Worm (Caenorhabditis elegans): ENCODE data around the gene math-8.

math-8 gene

DNA sequence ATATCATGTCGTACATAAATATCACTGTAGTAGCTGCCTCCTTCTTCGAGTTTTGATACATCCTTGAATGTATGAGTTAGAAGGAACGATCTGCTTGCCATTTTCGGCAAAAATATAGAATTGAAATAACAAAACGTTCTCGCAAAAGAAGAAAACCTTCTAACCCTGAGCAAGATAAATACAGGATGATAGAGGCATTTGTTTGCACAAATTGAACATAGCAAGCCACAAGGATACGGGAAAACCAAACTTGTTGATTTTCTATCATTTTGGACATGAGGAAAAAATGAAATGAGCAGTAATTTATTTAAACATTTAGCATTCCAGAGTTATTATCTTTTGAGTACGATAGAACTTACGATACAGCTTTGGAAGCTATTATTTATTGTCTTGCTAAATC lies at the start of gene math-8:
math-8 (minus strand) TSS at position 101 of the 400 bp plus-strand sequence.
- TF ChIP-seq fos-1 (tag; optimal IDR thresholded peaks at IDR 0.05) (no peak), egl-13 (tag; optimal IDR thresholded peaks at IDR 0.05) (no peak), fkh-4 (tag; optimal IDR thresholded peaks at IDR 0.05; ENCODE audit: borderline replicate concordance) (no peak), pag-3 (tag; optimal IDR thresholded peaks at IDR 0.05; ENCODE audit: borderline replicate concordance, insufficient read depth) (no peak), nhr-77 (tag; optimal IDR thresholded peaks at IDR 0.05) (no peak), aly-2 (tag; optimal IDR thresholded peaks at IDR 0.05) (no peak), ces-1 (GFP tag; optimal IDR thresholded peaks at IDR 0.05) (no peak), xbp-1 (tag; optimal IDR thresholded peaks at IDR 0.05) (no peak), lin-13 (GFP tag; optimal IDR thresholded peaks at IDR 0.05) (no peak), efl-1 (optimal IDR thresholded peaks at IDR 0.05) (no peak), efl-1 (GFP tag; optimal IDR thresholded peaks at IDR 0.05 in 1 of 2) (no peak)

DNA sequence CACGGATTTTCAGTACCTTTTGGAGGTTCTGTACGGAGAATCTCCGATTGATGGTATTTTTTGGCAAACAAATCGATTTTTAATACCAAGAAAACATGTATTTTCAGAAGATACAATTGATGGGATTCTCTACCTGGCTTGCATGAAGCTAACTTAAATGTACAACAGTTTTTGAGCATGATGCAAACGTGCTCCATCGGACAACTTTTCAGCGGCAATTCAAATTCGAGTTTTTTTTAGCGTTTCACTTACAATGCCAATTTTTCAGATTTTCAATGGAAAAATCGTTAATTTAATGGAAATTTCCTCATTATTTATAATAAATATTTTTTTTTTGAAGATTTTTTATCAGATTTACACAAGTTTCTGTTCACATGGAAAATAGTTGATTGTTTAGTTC lies 39.6 kb upstream of the math-8 start:
- TF ChIP-seq dpl-1 (GFP tag; optimal IDR thresholded peaks at IDR 0.05) (peak; percentile 20 to 54 (median 53)), lin-35 (GFP tag; optimal IDR thresholded peaks at IDR 0.05) (peak; percentile 5 to 56), unc-30 (tag; optimal IDR thresholded peaks at IDR 0.05) (no peak), efl-1 (optimal IDR thresholded peaks at IDR 0.05) (peak in 1 of 2 experiments; percentile 52), efl-1 (GFP tag; optimal IDR thresholded peaks at IDR 0.05 in 1 of 2) (peak; percentile 60 to 94), ceh-90 (tag; optimal IDR thresholded peaks at IDR 0.05) (no peak)

DNA sequence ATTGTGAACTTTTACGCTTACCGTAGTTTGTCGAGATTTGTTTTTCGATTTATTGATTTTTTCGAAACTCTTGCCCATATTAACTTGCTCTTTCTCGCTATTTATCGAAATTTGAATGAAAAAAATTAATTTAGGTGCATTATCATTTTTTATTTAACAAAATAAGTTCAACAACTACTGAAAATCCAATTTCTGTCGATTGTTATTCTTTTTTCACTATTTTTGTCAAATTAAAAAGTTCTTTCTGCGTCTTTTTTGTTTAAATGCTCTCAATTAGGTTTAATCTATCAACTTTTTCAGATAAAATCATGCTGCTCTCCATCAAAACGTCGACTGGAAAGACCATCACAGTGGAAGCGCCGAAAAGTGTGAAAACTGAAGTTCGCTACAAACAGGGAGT lies 37.2 kb upstream of the math-8 start, which contains the start of gene F52C6.2:
F52C6.2 (plus strand) TSS at position 301 of the 400 bp plus-strand sequence.
- no peak for TF ChIP-seq lin-35 (GFP tag; optimal IDR thresholded peaks at IDR 0.05)

DNA sequence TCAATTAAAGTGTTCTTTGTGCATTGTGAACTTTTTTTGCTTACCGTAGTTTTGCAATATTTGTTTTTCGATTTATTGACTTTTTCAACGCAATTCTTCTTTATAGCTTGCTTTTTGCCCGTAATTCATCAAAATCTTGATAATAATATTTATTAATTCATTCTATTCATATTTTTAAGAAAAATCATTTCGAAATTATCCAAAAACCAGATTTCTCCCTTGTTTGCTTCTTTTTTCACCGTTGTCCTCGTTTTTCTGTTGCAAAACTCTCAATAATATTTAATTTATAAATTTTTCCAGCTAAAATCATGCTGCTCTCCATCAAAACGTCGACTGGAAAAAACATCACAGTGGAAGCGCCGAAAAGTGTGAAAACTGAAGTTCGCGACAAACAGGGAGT lies 35.5 kb upstream of the math-8 start, which contains the start of gene F52C6.3:
F52C6.3 (plus strand) TSS at position 301 of the 400 bp plus-strand sequence.
- TF ChIP-seq sox-4 (tag; optimal IDR thresholded peaks at IDR 0.05) (no peak), ces-1 (GFP tag; optimal IDR thresholded peaks at IDR 0.05) (no peak), jun-1 (tag; optimal IDR thresholded peaks at IDR 0.05) (no peak), efl-3 (GFP tag; optimal IDR thresholded peaks at IDR 0.05) (no peak), lsy-2 (tag; optimal IDR thresholded peaks at IDR 0.05) (no peak), swsn-7 (tag; optimal IDR thresholded peaks at IDR 0.05) (no peak), fkh-10 (GFP tag; optimal IDR thresholded peaks at IDR 0.05) (no peak), efl-1 (optimal IDR thresholded peaks at IDR 0.05) (no peak), efl-1 (GFP tag; optimal IDR thresholded peaks at IDR 0.05 in 1 of 2) (no peak), lin-13 (GFP tag; optimal IDR thresholded peaks at IDR 0.05) (no peak), lir-3 (tag; optimal IDR thresholded peaks at IDR 0.05; ENCODE audit: poor library complexity) (no peak), unc-30 (tag; optimal IDR thresholded peaks at IDR 0.05) (no peak), snu-23 (GFP tag; optimal IDR thresholded peaks at IDR 0.05) (no peak), ztf-11 (tag; optimal IDR thresholded peaks at IDR 0.05) (no peak), C04F5.9 (tag; optimal IDR thresholded peaks at IDR 0.05) (no peak), ceh-63 (GFP tag; optimal IDR thresholded peaks at IDR 0.05) (no peak), ceh-88 (GFP tag; IDR thresholded peaks at IDR 0.05) (no peak), xbp-1 (tag; optimal IDR thresholded peaks at IDR 0.05) (no peak), dpl-1 (GFP tag; optimal IDR thresholded peaks at IDR 0.05) (no peak)

DNA sequence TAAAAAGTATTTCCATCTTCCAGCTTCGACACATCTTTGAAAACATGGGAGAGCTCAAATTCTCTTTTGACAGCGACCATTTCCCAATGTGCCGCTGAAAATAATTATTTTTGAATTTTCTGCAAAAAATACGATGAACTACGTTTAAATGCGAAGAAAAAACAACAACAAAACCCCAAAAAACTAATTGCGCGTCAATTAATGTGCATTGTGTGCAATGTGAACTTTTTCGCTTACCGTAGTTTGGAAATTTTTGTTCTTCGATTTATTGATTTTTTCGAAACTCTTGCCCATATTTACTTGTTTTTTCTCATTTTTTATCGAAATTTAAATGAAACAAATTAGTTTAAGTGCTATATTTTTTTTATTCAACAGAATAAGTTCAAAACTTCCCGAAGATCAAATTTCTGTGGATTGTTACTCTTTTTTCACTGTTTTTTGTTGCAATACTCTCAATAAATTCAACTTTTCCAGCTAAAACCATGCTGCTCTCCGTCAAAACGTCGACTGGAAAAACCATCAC lies 33.8 kb upstream of the math-8 start, which contains the start of the genes bath-2 and F52C6.4:
bath-2 (minus strand) TSS at position 101 of the 523 bp plus-strand sequence.
F52C6.4 (plus strand) TSS at position 473 of the 523 bp plus-strand sequence.
- TF ChIP-seq nhr-20 (tag; optimal IDR thresholded peaks at IDR 0.05) (no peak), ceh-90 (tag; optimal IDR thresholded peaks at IDR 0.05) (no peak)

DNA sequence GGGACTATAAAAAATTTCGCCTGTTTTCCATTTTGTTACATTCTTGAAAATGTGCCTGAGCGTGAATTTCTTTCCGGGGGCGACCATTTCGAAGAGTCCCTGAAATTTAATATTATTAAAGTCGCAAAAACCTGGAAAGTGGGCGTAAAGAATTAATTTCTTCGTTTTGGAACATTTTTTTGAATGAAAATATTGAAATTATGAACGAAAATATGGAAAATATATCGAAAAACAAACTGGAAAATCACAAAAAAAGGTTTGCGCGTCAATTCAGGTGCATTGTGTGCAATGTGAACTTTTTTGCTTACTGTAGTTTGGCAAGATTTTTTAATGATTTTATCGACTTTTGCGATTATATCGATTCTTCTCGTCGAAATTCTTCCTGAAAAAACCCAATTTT lies 32.0 kb upstream of the math-8 start, which contains the start of gene bath-7:
bath-7 (minus strand) TSS at position 101 of the 400 bp plus-strand sequence.
- TF ChIP-seq snu-23 (GFP tag; optimal IDR thresholded peaks at IDR 0.05): no peak
- no peak for TF ChIP-seq vab-15 (tag; optimal IDR thresholded peaks at IDR 0.05)
- TF ChIP-seq pag-3 (tag; optimal IDR thresholded peaks at IDR 0.05; ENCODE audit: borderline replicate concordance, insufficient read depth): no peak
- no peak for TF ChIP-seq nhr-28 (tag; optimal IDR thresholded peaks at IDR 0.05)
- no peak for TF ChIP-seq efl-1 (optimal IDR thresholded peaks at IDR 0.05)
- peak in 1 of 2 experiments; percentile 62 for TF ChIP-seq efl-1 (GFP tag; optimal IDR thresholded peaks at IDR 0.05 in 1 of 2)
- TF ChIP-seq grh-1 (GFP tag; IDR thresholded peaks at IDR 0.05): no peak

Data from whole organism, L1 larva.